Worm (Caenorhabditis elegans) whole organism, early embryonic: Measurements from ENCODE around the gene cut-4.

Experiments used
- B0310.2 ChIP-seq: sonication (generic microtip); optimal IDR thresholded peaks from 2 replicates; lab custom pipeline; 2016; ENCODE audit warnings: mild to moderate bottlenecking, missing genetic modification characterization, missing compliant biosample characterization
- F13C5.2 ChIP-seq: sonication (generic microtip); optimal IDR thresholded peaks from 2 replicates; lab custom pipeline; 2017; ENCODE audit warnings: mild to moderate bottlenecking, missing genetic modification characterization, inconsistent platforms, missing compliant biosample characterization
- aly-1 ChIP-seq: sonication (generic microtip); optimal IDR thresholded peaks from 2 replicates; lab custom pipeline; 2016; ENCODE audit warnings: missing genetic modification characterization, missing compliant biosample characterization
- ama-1 ChIP-seq: fragments of 150-350 bp; optimal IDR thresholded peaks from 2 replicates; lab custom pipeline; 2014
- ceh-13 ChIP-seq: fragments of 200-800 bp; sonication (Bioruptor generic); optimal IDR thresholded peaks from 2 replicates; lab custom pipeline; 2018; ENCODE audit warnings: mild to moderate bottlenecking, missing genetic modification characterization, missing compliant biosample characterization
- ets-7 ChIP-seq: sonication (generic microtip); optimal IDR thresholded peaks from 2 replicates; lab custom pipeline; 2016; ENCODE audit warnings: missing genotype, missing genetic modification characterization, missing compliant biosample characterization
- hmg-4 ChIP-seq: fragments of 200-800 bp; sonication (Bioruptor generic); optimal IDR thresholded peaks from 2 replicates; lab custom pipeline; 2018; ENCODE audit warnings: mild to moderate bottlenecking, missing genetic modification characterization, missing compliant biosample characterization

ce11 chrII:10389776-10390175 is 46.2 kb upstream of the cut-4 start:
- no peak for TF ChIP-seq ama-1 (lab: Kevin White, UChicago)
- TF ChIP-seq ets-7, result no peak
- no peak for TF ChIP-seq aly-1 (tag; lab: Kevin White, UChicago)
- TF ChIP-seq B0310.2, result no peak
- no peak for TF ChIP-seq F13C5.2 (tag; lab: Kevin White, UChicago)
- no peak for TF ChIP-seq ceh-13 (GFP tag; lab: Kevin White, UChicago)
- TF ChIP-seq hmg-4 (GFP tag; lab: Kevin White, UChicago), result no peak
